Worm (Caenorhabditis elegans) whole organism, L4 larva: ENCODE measurements around the gene ZK1240.8.

Source experiments
- F10B5.3 ChIP-seq: sonication (generic microtip); optimal IDR thresholded peaks from 2 replicates; lab custom pipeline; 2016; ENCODE audit warnings: mild to moderate bottlenecking, missing genetic modification characterization, missing compliant biosample characterization
- F44E2.7 ChIP-seq: fragments of 200-800 bp; sonication (Bioruptor generic); IDR thresholded peaks from 2 replicates; pipeline ENCODE4 v2.1.2; 2022; ENCODE audit warnings: missing genetic modification characterization, missing compliant biosample characterization
- T20F7.1 ChIP-seq: fragments of 200-800 bp; sonication (Bioruptor generic); optimal IDR thresholded peaks from 2 replicates; lab custom pipeline; 2018; ENCODE audit warnings: mild to moderate bottlenecking, missing genetic modification characterization, missing compliant biosample characterization
- Y75B8A.6 ChIP-seq: fragments of 200-800 bp; sonication (Bioruptor generic); IDR thresholded peaks from 2 replicates; pipeline ENCODE4 v1.3.6; 2022; ENCODE audit warnings: missing genetic modification reagents, missing genetic modification characterization, missing compliant biosample characterization
- ZK337.2 ChIP-seq: fragments of 200-800 bp; sonication (Bioruptor generic); IDR thresholded peaks from 2 replicates; pipeline ENCODE4 v1.3.6; 2022; ENCODE audit warnings: missing genetic modification reagents, missing genetic modification characterization, missing compliant biosample characterization
- aha-1 ChIP-seq: fragments of 150-350 bp; peaks from one replicate; lab custom pipeline; 2014; ENCODE audit warnings: missing biosample characterization, missing genetic modification characterization
- ceh-28 ChIP-seq: fragments of 150-350 bp; optimal IDR thresholded peaks from 2 replicates; lab custom pipeline; 2014; ENCODE audit warnings: missing biosample characterization, missing genetic modification reagents, missing genetic modification characterization
- ceh-44 ChIP-seq: fragments of 200-800 bp; sonication (Bioruptor generic); IDR thresholded peaks from 2 replicates; pipeline ENCODE4 v1.3.6; 2022; ENCODE audit warnings: missing genetic modification reagents, missing genetic modification characterization, missing compliant biosample characterization
- ceh-62 ChIP-seq: sonication (generic microtip); optimal IDR thresholded peaks from 2 replicates; lab custom pipeline; 2017; ENCODE audit warnings: missing biosample characterization, missing genetic modification characterization
- daf-16 ChIP-seq, 3 experiments: sonication (generic microtip); optimal IDR thresholded peaks; 2 replicates each; lab custom pipeline; 2016 to 2017; ENCODE audit warnings: missing genetic modification characterization in 3 of 3, missing genetic modification reagents in 3 of 3, mild to moderate bottlenecking in 2 of 3, missing compliant biosample characterization in 2 of 3, missing biosample characterization in 1 of 3, moderate library complexity in 1 of 3
- daf-8 ChIP-seq: fragments of 200-800 bp; sonication (Bioruptor generic); IDR thresholded peaks from 2 replicates; pipeline ENCODE4 v1.3.6; 2022; ENCODE audit warnings: missing genetic modification characterization, missing compliant biosample characterization
- dmd-6 ChIP-seq: fragments of 200-800 bp; sonication (Bioruptor generic); IDR thresholded peaks from 2 replicates; pipeline ENCODE4 v1.3.6; 2022; ENCODE audit warnings: missing genetic modification reagents, missing genetic modification characterization, missing compliant biosample characterization
- dmd-8 ChIP-seq: fragments of 200-800 bp; sonication (Bioruptor generic); IDR thresholded peaks from 2 replicates; pipeline ENCODE4 v1.3.6; 2022; ENCODE audit warnings: missing genetic modification characterization, missing compliant biosample characterization
- dmd-9 ChIP-seq: fragments of 200-800 bp; sonication (Bioruptor generic); IDR thresholded peaks from 2 replicates; pipeline ENCODE4 v1.3.6; 2022; ENCODE audit warnings: missing genetic modification reagents, missing genetic modification characterization, missing compliant biosample characterization
- dve-1 ChIP-seq: sonication (generic microtip); optimal IDR thresholded peaks from 2 replicates; lab custom pipeline; 2017; ENCODE audit warnings: antibody characterized with exemption, mild to moderate bottlenecking, missing genetic modification characterization, missing compliant biosample characterization; ENCODE audit not compliant: insufficient read depth
- egl-27 ChIP-seq: sonication (generic microtip); optimal IDR thresholded peaks from 3 replicates; lab custom pipeline; 2017; ENCODE audit warnings: missing biosample characterization, missing genetic modification reagents, missing genetic modification characterization
- fos-1 ChIP-seq: fragments of 150-350 bp; optimal IDR thresholded peaks from 2 replicates; lab custom pipeline; 2014; ENCODE audit warnings: missing biosample characterization, missing genetic modification characterization
- hlh-11 ChIP-seq: fragments of 200-800 bp; sonication (Bioruptor generic); optimal IDR thresholded peaks from 2 replicates; lab custom pipeline; 2018; ENCODE audit warnings: mild to moderate bottlenecking, missing genetic modification characterization, missing compliant biosample characterization
- hlh-30 ChIP-seq: sonication (generic microtip); optimal IDR thresholded peaks from 2 replicates; lab custom pipeline; 2017; ENCODE audit warnings: antibody characterized with exemption, mild to moderate bottlenecking, missing genetic modification characterization, missing compliant biosample characterization; ENCODE audit not compliant: insufficient read depth
- jun-1 ChIP-seq: fragments of 150-350 bp; optimal IDR thresholded peaks from 2 replicates; lab custom pipeline; 2014; ENCODE audit warnings: missing biosample characterization, missing genetic modification reagents, missing genetic modification characterization
- lin-1 ChIP-seq: fragments of 200-800 bp; sonication (Bioruptor generic); IDR thresholded peaks from 2 replicates; pipeline ENCODE4 v1.3.6; 2022; ENCODE audit warnings: missing genetic modification reagents, missing genetic modification characterization, missing compliant biosample characterization
- lin-39 ChIP-seq: fragments of 150-350 bp; optimal IDR thresholded peaks from 2 replicates; lab custom pipeline; 2014; ENCODE audit warnings: missing biosample characterization, missing genetic modification reagents, missing genetic modification characterization
- lir-3 ChIP-seq: sonication (generic microtip); optimal IDR thresholded peaks from 2 replicates; lab custom pipeline; 2016; ENCODE audit warnings: mild to moderate bottlenecking, missing genetic modification characterization, missing compliant biosample characterization
- madf-5 ChIP-seq, 2 experiments: fragments of 200-800 bp; sonication (Bioruptor generic); IDR thresholded peaks; 2 replicates each; pipeline ENCODE4 v1.3.6; 2022; ENCODE audit warnings: missing compliant biosample characterization in 2 of 2, missing genetic modification characterization in 2 of 2
- madf-9 ChIP-seq: fragments of 200-800 bp; sonication (Bioruptor generic); conservative IDR thresholded peaks from 2 replicates; pipeline ENCODE4 v1.3.6; 2022; ENCODE audit warnings: missing genetic modification reagents, missing genetic modification characterization, missing compliant biosample characterization
- mep-1 ChIP-seq: fragments of 150-350 bp; sonication (generic microtip); optimal IDR thresholded peaks from 3 replicates; lab custom pipeline; 2014; ENCODE audit warnings: missing biosample characterization, missing genetic modification characterization
- mxl-2 ChIP-seq: fragments of 200-800 bp; sonication (Bioruptor generic); conservative IDR thresholded peaks from 2 replicates; pipeline ENCODE4 v1.3.6; 2022; ENCODE audit warnings: missing genetic modification reagents, missing genetic modification characterization, missing compliant biosample characterization
- nhr-11 ChIP-seq: fragments of 150-350 bp; optimal IDR thresholded peaks from 2 replicates; lab custom pipeline; 2014; ENCODE audit warnings: missing biosample characterization, missing genetic modification characterization
- nhr-111 ChIP-seq: fragments of 200-800 bp; sonication (Bioruptor generic); optimal IDR thresholded peaks from 2 replicates; lab custom pipeline; 2018; ENCODE audit warnings: mild to moderate bottlenecking, missing genetic modification characterization, missing compliant biosample characterization
- nhr-28 ChIP-seq: fragments of 150-350 bp; optimal IDR thresholded peaks from 2 replicates; lab custom pipeline; 2014; ENCODE audit warnings: missing biosample characterization, missing genetic modification characterization
- nhr-41 ChIP-seq: fragments of 200-800 bp; sonication (Bioruptor generic); IDR thresholded peaks from 2 replicates; pipeline ENCODE4 v1.3.6; 2022; ENCODE audit warnings: missing genetic modification reagents, missing genetic modification characterization, missing compliant biosample characterization
- nhr-48 ChIP-seq: sonication (generic microtip); optimal IDR thresholded peaks from 2 replicates; lab custom pipeline; 2016; ENCODE audit warnings: mild to moderate bottlenecking, missing genetic modification characterization, missing compliant biosample characterization
- nhr-76 ChIP-seq: fragments of 150-350 bp; optimal IDR thresholded peaks from 2 replicates; lab custom pipeline; 2014; ENCODE audit warnings: missing biosample characterization, missing genetic modification characterization
- php-3 ChIP-seq: fragments of 200-800 bp; sonication (Bioruptor generic); IDR thresholded peaks from 2 replicates; pipeline ENCODE4 v1.3.6; 2022; ENCODE audit warnings: missing genetic modification reagents, missing genetic modification characterization, missing compliant biosample characterization
- pqm-1 ChIP-seq: sonication (generic microtip); optimal IDR thresholded peaks from 2 replicates; lab custom pipeline; 2017; ENCODE audit warnings: missing biosample characterization, missing genetic modification characterization
- rbr-2 ChIP-seq: sonication (generic microtip); optimal IDR thresholded peaks from 2 replicates; lab custom pipeline; 2016; ENCODE audit warnings: missing genotype, missing genetic modification characterization, missing compliant biosample characterization
- saeg-2 ChIP-seq: fragments of 200-800 bp; sonication (Bioruptor generic); IDR thresholded peaks from 2 replicates; pipeline ENCODE4 v1.3.6; 2022; ENCODE audit warnings: missing genetic modification reagents, missing genetic modification characterization, missing compliant biosample characterization
- spr-3 ChIP-seq: fragments of 200-800 bp; sonication (Bioruptor generic); optimal IDR thresholded peaks from 2 replicates; lab custom pipeline; 2018; ENCODE audit warnings: mild to moderate bottlenecking, missing genetic modification characterization, missing compliant biosample characterization
- tag-97 ChIP-seq: fragments of 200-800 bp; sonication (Bioruptor generic); IDR thresholded peaks from 2 replicates; pipeline ENCODE4 v1.3.6; 2022; ENCODE audit warnings: missing genetic modification characterization, missing compliant biosample characterization
- tra-1 ChIP-seq: fragments of 200-800 bp; sonication (Bioruptor generic); IDR thresholded peaks from 2 replicates; pipeline ENCODE4 v1.3.6; 2022; ENCODE audit warnings: missing genetic modification reagents, missing genetic modification characterization, missing compliant biosample characterization
- unc-130 ChIP-seq: sonication (generic microtip); optimal IDR thresholded peaks from 2 replicates; lab custom pipeline; 2016; ENCODE audit warnings: missing genetic modification reagents, missing genetic modification characterization, missing compliant biosample characterization
- unc-62 ChIP-seq, 3 experiments: fragments of 150-350 bp in 1 of 3; sonication (generic microtip); optimal IDR thresholded peaks in 2 of 3; peaks in 1 of 3; 1 replicate in 1 of 3; 2 replicates in 2 of 3; lab custom pipeline; 2014 to 2017; ENCODE audit warnings: missing biosample characterization in 3 of 3, missing genetic modification characterization in 3 of 3, missing genetic modification reagents in 3 of 3, missing genotype in 1 of 3
- zfp-2 ChIP-seq: sonication (generic microtip); optimal IDR thresholded peaks from 2 replicates; lab custom pipeline; 2016; ENCODE audit warnings: mild to moderate bottlenecking, missing genetic modification characterization, missing compliant biosample characterization
- ztf-11 ChIP-seq: fragments of 150-350 bp; optimal IDR thresholded peaks from 2 replicates; lab custom pipeline; 2014; ENCODE audit warnings: missing biosample characterization, missing genetic modification characterization

The ZK1240.8 gene

ce11 chrII:2322857-2323518, 5.9 kb downstream of the ZK1240.8 start, which contains the start of the genes ZK1240.6 and ZK1240.2 (continued):
- TF ChIP-seq ceh-62 (tag; lab: Kevin White, UChicago) (no peak), dmd-6 (GFP tag; lab: Robert Waterston, UW) (peak; percentile 76), hlh-30 (tag; lab: Kevin White, UChicago) (peak; percentile 29), ceh-44 (GFP tag; lab: Robert Waterston, UW) (no peak), lir-3 (tag; lab: Kevin White, UChicago) (no peak), madf-9 (no peak), lin-39 (no peak), unc-130 (no peak), pqm-1 (peak; percentile 85), Y75B8A.6 (GFP tag; lab: Robert Waterston, UW) (no peak), nhr-11 (tag; lab: Kevin White, UChicago) (no peak), ceh-28 (tag; lab: Kevin White, UChicago) (no peak), rbr-2 (tag; lab: Kevin White, UChicago) (no peak), lin-1 (GFP tag; lab: Robert Waterston, UW) (peak; percentile 17; the same call in 1 of the 2 replicates), nhr-48 (tag; lab: Kevin White, UChicago) (no peak), egl-27 (tag; lab: Kevin White, UChicago) (no peak), madf-5 (GFP tag; IDR thresholded peaks at IDR 0.05; lab: Robert Waterston, UW) (no peak), tra-1 (GFP tag; lab: Robert Waterston, UW) (no peak)
- TF ChIP-seq, all 104 proteins: peak for 8

DNA sequence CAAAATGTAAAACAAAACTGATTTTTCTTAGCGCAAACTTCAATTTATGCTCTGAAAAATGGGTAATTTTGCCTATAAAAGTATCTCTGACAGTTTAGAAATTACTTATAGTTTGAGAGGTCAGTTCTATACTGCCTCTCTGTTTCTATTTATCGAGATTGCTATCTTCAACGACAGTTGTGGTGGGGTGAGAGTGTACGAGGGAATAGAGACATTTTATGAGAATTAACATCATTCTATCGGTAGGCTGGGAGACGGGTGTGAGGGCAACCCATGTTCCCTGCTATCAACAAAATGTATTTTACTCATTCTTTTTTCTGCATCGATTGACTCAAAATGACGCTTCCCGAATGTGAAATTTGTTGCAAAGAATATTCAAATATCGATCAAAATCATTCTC, 8.8 kb downstream of the ZK1240.8 start, which contains the start of gene ZK1240.3:
Gene ZK1240.3 (plus strand): TSS at position 238 of the 400 bp plus-strand sequence.
- TF ChIP-seq aha-1 (tag; lab: Kevin White, UChicago) (peak; percentile 80), ztf-11 (tag; lab: Kevin White, UChicago) (no peak), unc-62 (GFP tag; optimal IDR thresholded peaks at IDR 0.05 in 1 of 2; lab: Kevin White, UChicago) (peak in 1 of 2 experiments; percentile 37), unc-62 (tag; optimal IDR thresholded peaks at IDR 0.05; lab: Kevin White, UChicago) (no peak), daf-16 (GFP tag; optimal IDR thresholded peaks at IDR 0.05; lab: Kevin White, UChicago) (no peak), daf-16 (tag; optimal IDR thresholded peaks at IDR 0.05; lab: Kevin White, UChicago) (peak; percentile 62), pqm-1 (peak; percentile 91), nhr-76 (tag; lab: Kevin White, UChicago) (no peak), nhr-41 (GFP tag; lab: Robert Waterston, UW) (peak; percentile 55; the same call in 1 of the 2 replicates), php-3 (GFP tag; lab: Robert Waterston, UW) (0 out of 2 replicates have a peak, but pooled peaks have one; percentile 48), hlh-11 (tag; lab: Kevin White, UChicago) (peak; percentile 58), dmd-6 (GFP tag; lab: Robert Waterston, UW) (peak; percentile 69), T20F7.1 (peak; percentile 32), nhr-28 (tag; lab: Kevin White, UChicago) (peak; percentile 78), dve-1 (tag; lab: Kevin White, UChicago) (peak; percentile 23), F44E2.7 (no peak)

DNA sequence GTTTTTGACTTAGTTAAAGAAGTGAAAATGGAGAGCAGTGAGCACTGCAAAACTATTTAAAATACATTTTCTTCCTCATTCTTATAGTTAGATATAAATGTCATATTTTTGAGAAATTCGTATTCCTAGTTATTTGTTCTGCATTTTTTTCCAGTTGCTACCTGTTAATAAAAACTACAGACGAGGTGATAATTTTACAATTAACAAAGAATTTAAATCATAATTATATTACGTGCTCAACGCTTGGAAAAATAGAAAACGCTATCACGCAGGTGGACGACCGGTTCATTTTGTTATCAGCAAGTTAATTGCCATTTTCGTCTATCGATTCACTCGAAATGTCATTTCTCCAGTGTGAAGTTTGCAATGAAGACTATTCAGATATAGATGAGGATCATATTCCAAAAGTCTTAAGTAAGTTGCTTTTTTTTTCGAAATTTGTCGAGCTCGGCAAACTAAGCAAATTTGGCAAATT, 10.9 kb downstream of the ZK1240.8 start, which contains the start of the genes ZK1240.5 and ZK1240.9:
Gene ZK1240.5 (minus strand): TSS at position 51 of the 475 bp plus-strand sequence.
Gene ZK1240.9 (plus strand): TSS at position 307 of the 475 bp plus-strand sequence.
- TF ChIP-seq jun-1 (tag; lab: Kevin White, UChicago) (no peak), nhr-111 (GFP tag; lab: Kevin White, UChicago) (no peak), unc-62 (GFP tag; optimal IDR thresholded peaks at IDR 0.05 in 1 of 2; lab: Kevin White, UChicago) (peak in 1 of 2 experiments; percentile 72), unc-62 (tag; optimal IDR thresholded peaks at IDR 0.05; lab: Kevin White, UChicago) (no peak), php-3 (GFP tag; lab: Robert Waterston, UW) (peak; percentile 9; the same call in 1 of the 2 replicates), pqm-1 (peak; percentile 76), madf-5 (GFP tag; IDR thresholded peaks at IDR 0.05; lab: Robert Waterston, UW) (no peak), aha-1 (tag; lab: Kevin White, UChicago) (peak; percentile 22), daf-8 (no peak), nhr-28 (tag; lab: Kevin White, UChicago) (peak; percentile 26), ZK337.2 (GFP tag; lab: Robert Waterston, UW) (no peak), dmd-8 (GFP tag; lab: Robert Waterston, UW) (no peak), F44E2.7 (no peak), dmd-9 (no peak), spr-3 (no peak), tra-1 (GFP tag; lab: Robert Waterston, UW) (no peak), tag-97 (GFP tag; lab: Robert Waterston, UW) (no peak), nhr-48 (tag; lab: Kevin White, UChicago) (no peak), saeg-2 (GFP tag; lab: Robert Waterston, UW) (no peak), dmd-6 (GFP tag; lab: Robert Waterston, UW) (0 out of 2 replicates have a peak, but pooled peaks have one; percentile 14), mxl-2 (no peak), fos-1 (tag; lab: Kevin White, UChicago) (no peak), F10B5.3 (tag; lab: Kevin White, UChicago) (no peak), zfp-2 (no peak), mep-1 (tag; lab: Kevin White, UChicago) (no peak)
